Worm (Caenorhabditis elegans) whole organism, late embryonic: ENCODE data around the gene wdr-31.
"Not testable (repeated sequence)": the region's sequence is repeated elsewhere in the genome, so short reads cannot be mapped to it uniquely, and the experiment has no call there.

Experiments
- K02D7.2 ChIP-seq: sonication (generic microtip); optimal IDR thresholded peaks from 2 replicates; lab custom pipeline; 2017; ENCODE audit warnings: mild to moderate bottlenecking, missing genetic modification characterization, missing compliant biosample characterization
- K09A11.1 ChIP-seq: sonication (generic microtip); optimal IDR thresholded peaks from 2 replicates; lab custom pipeline; 2017; ENCODE audit warnings: antibody characterized with exemption, mild to moderate bottlenecking, missing genetic modification characterization, missing compliant biosample characterization; ENCODE audit not compliant: insufficient read depth
- Y22D7AL.16 ChIP-seq: sonication (generic microtip); optimal IDR thresholded peaks from 2 replicates; lab custom pipeline; 2016; ENCODE audit warnings: missing genetic modification characterization, missing compliant biosample characterization
- ceh-14 ChIP-seq: sonication (generic microtip); optimal IDR thresholded peaks from 2 replicates; lab custom pipeline; 2016; ENCODE audit warnings: missing genotype, missing genetic modification characterization, missing compliant biosample characterization
- ceh-18 ChIP-seq: sonication (generic microtip); optimal IDR thresholded peaks from 2 replicates; lab custom pipeline; 2016; ENCODE audit warnings: missing genetic modification characterization, missing compliant biosample characterization
- ceh-2 ChIP-seq: sonication (generic microtip); optimal IDR thresholded peaks from 2 replicates; lab custom pipeline; 2016; ENCODE audit warnings: missing genotype, missing genetic modification characterization, missing compliant biosample characterization
- ceh-30 ChIP-seq: fragments of 150-350 bp; optimal IDR thresholded peaks from 2 replicates; lab custom pipeline; 2014; ENCODE audit warnings: missing biosample characterization, missing genetic modification characterization
- ceh-31 ChIP-seq: sonication (generic microtip); optimal IDR thresholded peaks from 2 replicates; lab custom pipeline; 2016; ENCODE audit warnings: missing genetic modification characterization, missing compliant biosample characterization
- ceh-45 ChIP-seq: fragments of 200-800 bp; sonication (Bioruptor generic); IDR thresholded peaks from 2 replicates; pipeline ENCODE4 v1.3.6; 2022; ENCODE audit warnings: missing genetic modification reagents, missing genetic modification characterization, missing compliant biosample characterization
- ceh-6 ChIP-seq: fragments of 200-800 bp; sonication (Bioruptor generic); optimal IDR thresholded peaks from 2 replicates; lab custom pipeline; 2018; ENCODE audit warnings: mild to moderate bottlenecking, missing genetic modification characterization, missing compliant biosample characterization
- ceh-9 ChIP-seq: sonication (generic microtip); optimal IDR thresholded peaks from 2 replicates; lab custom pipeline; 2016; ENCODE audit warnings: mild to moderate bottlenecking, missing genetic modification characterization, inconsistent platforms, missing compliant biosample characterization
- dmd-4 ChIP-seq: sonication (generic microtip); optimal IDR thresholded peaks from 2 replicates; lab custom pipeline; 2016; ENCODE audit warnings: borderline replicate concordance, missing genetic modification characterization, missing compliant biosample characterization
- elt-4 ChIP-seq: sonication (generic microtip); optimal IDR thresholded peaks from 2 replicates; lab custom pipeline; 2016; ENCODE audit warnings: missing genetic modification characterization, missing compliant biosample characterization
- ets-4 ChIP-seq: sonication (generic microtip); optimal IDR thresholded peaks from 2 replicates; lab custom pipeline; 2016; ENCODE audit warnings: missing genetic modification characterization, missing compliant biosample characterization
- fkh-6 ChIP-seq: sonication (generic microtip); optimal IDR thresholded peaks from 2 replicates; lab custom pipeline; 2016; ENCODE audit warnings: missing genetic modification characterization, missing compliant biosample characterization
- gmeb-2 ChIP-seq: sonication (generic microtip); optimal IDR thresholded peaks from 2 replicates; lab custom pipeline; 2016; ENCODE audit warnings: missing genetic modification characterization, inconsistent platforms, missing compliant biosample characterization
- hlh-15 ChIP-seq: sonication (generic microtip); optimal IDR thresholded peaks from 2 replicates; lab custom pipeline; 2016; ENCODE audit warnings: missing genetic modification characterization, missing compliant biosample characterization
- hlh-30 ChIP-seq: sonication (generic microtip); optimal IDR thresholded peaks from 2 replicates; lab custom pipeline; 2017; ENCODE audit warnings: antibody characterized with exemption, missing genetic modification characterization, missing compliant biosample characterization; ENCODE audit not compliant: insufficient read depth
- hlh-8 ChIP-seq: sonication (generic microtip); optimal IDR thresholded peaks from 2 replicates; lab custom pipeline; 2016; ENCODE audit warnings: missing genotype, missing genetic modification characterization, missing compliant biosample characterization
- lim-6 ChIP-seq: sonication (generic microtip); optimal IDR thresholded peaks from 2 replicates; lab custom pipeline; 2016; ENCODE audit warnings: missing genetic modification characterization, missing compliant biosample characterization
- nhr-11 ChIP-seq: fragments of 150-350 bp; optimal IDR thresholded peaks from 2 replicates; lab custom pipeline; 2014; ENCODE audit warnings: missing biosample characterization, missing genetic modification characterization
- npax-4 ChIP-seq: sonication (generic microtip); optimal IDR thresholded peaks from 2 replicates; lab custom pipeline; 2016; ENCODE audit warnings: missing genetic modification characterization, missing compliant biosample characterization
- odd-2 ChIP-seq: sonication (generic microtip); optimal IDR thresholded peaks from 2 replicates; lab custom pipeline; 2017; ENCODE audit warnings: antibody characterized with exemption, mild to moderate bottlenecking, missing genetic modification characterization, missing compliant biosample characterization
- pag-3 ChIP-seq: sonication (generic microtip); optimal IDR thresholded peaks from 2 replicates; lab custom pipeline; 2016; ENCODE audit warnings: missing compliant biosample characterization, missing genetic modification characterization, borderline replicate concordance
- pha-2 ChIP-seq: sonication (generic microtip); optimal IDR thresholded peaks from 2 replicates; lab custom pipeline; 2017; ENCODE audit warnings: mild to moderate bottlenecking, missing genetic modification characterization, missing compliant biosample characterization
- pros-1 ChIP-seq: fragments of 150-350 bp; optimal IDR thresholded peaks from 2 replicates; lab custom pipeline; 2014; ENCODE audit warnings: missing biosample characterization, missing genetic modification reagents, missing genetic modification characterization
- rnt-1 ChIP-seq: sonication (generic microtip); optimal IDR thresholded peaks from 2 replicates; lab custom pipeline; 2016; ENCODE audit warnings: missing genetic modification characterization, missing compliant biosample characterization
- tbx-2 ChIP-seq: sonication (generic microtip); optimal IDR thresholded peaks from 2 replicates; lab custom pipeline; 2016; ENCODE audit warnings: missing genetic modification characterization, missing compliant biosample characterization
- tbx-7 ChIP-seq: sonication (generic microtip); optimal IDR thresholded peaks from 2 replicates; lab custom pipeline; 2016; ENCODE audit warnings: missing genotype, missing genetic modification characterization, missing compliant biosample characterization
- unc-42 ChIP-seq: sonication (generic microtip); optimal IDR thresholded peaks from 2 replicates; lab custom pipeline; 2016; ENCODE audit warnings: missing genotype, missing genetic modification characterization, missing compliant biosample characterization
- unc-55 ChIP-seq: sonication (generic microtip); optimal IDR thresholded peaks from 2 replicates; lab custom pipeline; 2017; ENCODE audit warnings: missing biosample characterization, missing genetic modification reagents, missing genetic modification characterization
- unc-86 ChIP-seq: sonication (generic microtip); optimal IDR thresholded peaks from 2 replicates; lab custom pipeline; 2016; ENCODE audit warnings: missing genetic modification characterization, missing compliant biosample characterization
- zip-5 ChIP-seq: sonication (generic microtip); optimal IDR thresholded peaks from 2 replicates; lab custom pipeline; 2016; ENCODE audit warnings: missing genetic modification characterization, missing compliant biosample characterization

Gene wdr-31

DNA sequence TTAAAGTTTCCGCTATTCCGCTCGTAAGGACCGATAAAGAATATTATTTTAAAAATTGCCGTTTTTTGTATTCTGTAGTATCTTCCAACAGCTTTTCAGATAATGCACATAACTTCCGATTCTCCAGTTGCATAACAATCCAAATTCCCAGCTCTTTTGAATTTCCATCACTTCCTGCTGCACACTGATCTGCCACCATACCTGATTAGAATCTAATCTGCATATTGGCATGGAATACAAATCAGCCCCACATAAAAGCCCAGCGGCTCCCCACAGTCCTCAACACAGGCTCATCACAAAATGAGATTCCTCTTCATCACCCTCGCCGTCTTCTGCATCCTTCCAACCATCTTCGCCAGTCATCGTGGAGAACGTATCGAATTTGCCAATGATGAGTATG is 46.5 kb downstream of the wdr-31 start, which contains the start of gene nspf-2:
nspf-2 (plus strand) TSS at position 301 of the 400 bp plus-strand sequence.
- TF ChIP-seq unc-86, zip-5, pag-3 (tag; lab: Kevin White, UChicago): not testable (repeated sequence)
- TF ChIP-seq, all 69 proteins: peak for 0; not testable (repeated sequence) for 69

DNA sequence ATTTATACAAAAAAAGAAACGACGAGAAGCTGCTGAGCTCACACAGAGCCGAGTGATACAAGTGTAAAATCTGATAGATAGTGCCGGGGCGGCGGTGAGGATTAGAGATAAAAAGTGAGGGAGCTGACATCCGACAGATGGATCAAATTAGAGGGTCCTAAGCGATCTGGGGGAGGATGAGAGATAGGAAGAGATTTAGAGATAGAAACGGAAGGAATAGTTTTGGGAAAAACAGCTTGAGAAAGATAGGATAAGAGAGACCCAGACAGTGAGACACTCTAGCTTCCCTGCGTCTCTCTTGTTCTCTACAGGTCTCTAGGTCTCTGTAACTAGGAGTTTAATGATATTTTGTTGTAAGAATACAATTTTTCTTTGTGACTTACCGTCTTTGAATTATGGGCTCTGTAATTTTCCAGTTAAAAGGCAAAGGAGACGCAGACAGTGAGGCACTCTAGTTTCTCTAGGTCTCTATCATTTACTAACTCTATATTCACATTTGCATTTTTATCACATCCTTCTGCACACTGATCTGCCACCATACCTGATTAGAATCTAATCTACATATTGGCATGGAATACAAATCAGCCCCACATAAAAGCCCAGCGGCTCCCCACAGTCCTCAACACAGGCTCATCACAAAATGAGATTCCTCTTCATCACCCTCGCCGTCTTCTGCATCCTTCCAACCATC is 48.0 kb downstream of the wdr-31 start, which contains the start of the genes sup-9 and nspf-1:
sup-9 (minus strand) TSS at position 43 of the 691 bp plus-strand sequence.
nspf-1 (plus strand) TSS at position 641 of the 691 bp plus-strand sequence.
- no peak for TF ChIP-seq tbx-2 (tag; lab: Kevin White, UChicago)
- TF ChIP-seq odd-2: no peak
- no peak for TF ChIP-seq pag-3 (tag; lab: Kevin White, UChicago)
- peak; percentile 35 for TF ChIP-seq unc-55 (GFP tag; lab: Kevin White, UChicago)
- TF ChIP-seq ceh-9 (tag; lab: Kevin White, UChicago): no peak
- no peak for TF ChIP-seq gmeb-2
- TF ChIP-seq ets-4 (tag; lab: Kevin White, UChicago): no peak
- TF ChIP-seq nhr-11 (tag; lab: Kevin White, UChicago): no peak
- no peak for TF ChIP-seq pros-1 (tag; lab: Kevin White, UChicago)
- no peak for TF ChIP-seq K09A11.1
- TF ChIP-seq npax-4 (tag; lab: Kevin White, UChicago): no peak
- TF ChIP-seq ceh-14: no peak
- TF ChIP-seq hlh-8 (tag; lab: Kevin White, UChicago): peak; percentile 52
- TF ChIP-seq ceh-18 (tag; lab: Kevin White, UChicago): peak; percentile 36
- TF ChIP-seq Y22D7AL.16 (tag; lab: Kevin White, UChicago): no peak
- TF ChIP-seq unc-42 (tag; lab: Kevin White, UChicago): peak; percentile 45
- no peak for TF ChIP-seq lim-6 (tag; lab: Kevin White, UChicago)
- TF ChIP-seq elt-4: no peak

DNA sequence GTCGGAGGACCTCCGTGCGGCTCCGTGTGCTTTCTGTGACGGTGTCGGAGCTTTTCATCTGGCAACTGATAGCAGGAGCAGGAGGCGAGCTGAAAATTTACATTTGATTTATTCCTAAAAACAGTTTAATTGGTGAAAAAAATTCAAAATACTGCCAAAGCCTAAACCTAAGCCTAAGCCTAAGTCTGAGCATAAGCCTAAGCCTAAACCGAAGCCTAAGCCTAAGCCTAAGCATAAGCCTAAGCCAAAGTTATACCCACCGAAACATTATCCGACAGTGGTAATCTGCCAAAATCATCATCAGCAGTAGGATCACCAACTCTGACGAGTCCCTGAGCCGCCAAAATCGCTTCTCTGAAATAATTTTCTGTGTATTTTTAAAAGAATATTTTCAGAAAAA is 50.3 kb downstream of the wdr-31 start:
- TF ChIP-seq rnt-1 (tag; lab: Kevin White, UChicago) (no peak), fkh-6 (no peak), hlh-15 (no peak), ceh-30 (tag; lab: Kevin White, UChicago) (no peak), gmeb-2 (no peak), dmd-4 (tag; lab: Kevin White, UChicago) (no peak), npax-4 (tag; lab: Kevin White, UChicago) (no peak), ceh-2 (no peak), pag-3 (tag; lab: Kevin White, UChicago) (no peak), hlh-30 (tag; lab: Kevin White, UChicago) (no peak), odd-2 (no peak)

DNA sequence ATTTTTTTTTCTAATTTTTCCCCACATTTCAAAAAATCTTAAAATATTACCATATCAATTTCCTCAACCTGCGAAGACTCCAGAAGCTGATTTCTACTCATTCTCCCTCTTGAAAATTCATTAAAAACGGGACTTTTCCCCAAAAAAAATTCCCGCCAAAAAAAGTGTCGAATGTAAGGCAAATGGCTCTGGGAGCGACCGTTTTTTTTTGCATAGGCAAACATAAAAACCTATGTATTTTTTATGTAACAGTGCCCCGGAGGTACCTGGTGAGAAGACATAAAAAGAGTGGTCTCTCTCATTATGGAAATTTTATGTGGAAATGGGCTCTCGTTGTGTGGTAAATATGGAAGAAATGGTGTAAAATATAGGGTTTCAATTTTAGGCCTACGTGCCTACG is 50.9 kb downstream of the wdr-31 start, which contains the start of gene ceh-87:
ceh-87 (minus strand) TSS at position 101 of the 400 bp plus-strand sequence.
- no peak for TF ChIP-seq dmd-4 (tag; lab: Kevin White, UChicago)
- no peak for TF ChIP-seq K02D7.2 (tag; lab: Kevin White, UChicago)
- no peak for TF ChIP-seq ceh-6
- no peak for TF ChIP-seq ceh-45 (GFP tag; lab: Robert Waterston, UW)

DNA sequence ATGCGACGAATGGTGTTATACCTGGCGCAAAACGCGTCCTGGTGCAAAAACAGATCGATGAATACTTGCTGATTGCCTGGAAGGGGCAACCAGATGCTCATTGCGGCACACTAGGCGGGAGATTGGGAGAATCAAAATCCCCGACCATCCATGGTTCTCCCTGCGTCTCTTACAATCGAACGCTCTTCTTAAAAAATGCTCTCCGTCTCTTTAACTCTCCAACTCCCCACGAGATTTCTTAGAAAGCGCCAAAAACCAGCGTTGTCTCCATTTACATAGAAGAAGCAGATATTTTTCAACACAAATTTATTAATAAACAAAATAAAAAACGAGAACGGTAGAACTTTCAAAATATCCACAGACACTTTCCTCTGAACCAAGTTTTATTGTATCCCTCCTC is 54.0 kb downstream of the wdr-31 start, which contains the start of gene F34D6.1:
F34D6.1 (minus strand) TSS at position 101 of the 400 bp plus-strand sequence.
- TF ChIP-seq ceh-18 (tag; lab: Kevin White, UChicago): no peak
- TF ChIP-seq tbx-7 (tag; lab: Kevin White, UChicago): no peak
- no peak for TF ChIP-seq pha-2
- TF ChIP-seq dmd-4 (tag; lab: Kevin White, UChicago): no peak
- TF ChIP-seq ceh-31 (tag; lab: Kevin White, UChicago): no peak
- no peak for TF ChIP-seq fkh-6
- TF ChIP-seq pag-3 (tag; lab: Kevin White, UChicago): no peak
